Worm (Caenorhabditis elegans) whole organism, mixed stage, embryonic: Measurements from ENCODE around the gene C15H7.4.

Source experiments
- ceh-39 ChIP-seq: fragments of 150-350 bp; optimal IDR thresholded peaks from 2 replicates; lab custom pipeline; 2014; ENCODE audit warnings: missing biosample characterization, missing genetic modification characterization
- ces-1 ChIP-seq: fragments of 150-350 bp; optimal IDR thresholded peaks from 2 replicates; lab custom pipeline; 2014; ENCODE audit warnings: missing biosample characterization, missing genetic modification reagents, missing genetic modification characterization
- elt-3 ChIP-seq: fragments of 150-350 bp; optimal IDR thresholded peaks from 2 replicates; lab custom pipeline; 2014; ENCODE audit warnings: missing biosample characterization, missing genetic modification characterization
- mab-5 ChIP-seq: fragments of 150-350 bp; optimal IDR thresholded peaks from 2 replicates; lab custom pipeline; 2014; ENCODE audit warnings: missing biosample characterization, missing genetic modification characterization
- mep-1 ChIP-seq: fragments of 150-350 bp; optimal IDR thresholded peaks from 2 replicates; lab custom pipeline; 2017; ENCODE audit warnings: missing biosample characterization, missing genetic modification reagents, missing genetic modification characterization, inconsistent platforms
- nhr-2 ChIP-seq: fragments of 150-350 bp; optimal IDR thresholded peaks from 2 replicates; lab custom pipeline; 2014; ENCODE audit warnings: missing biosample characterization, missing genetic modification characterization
- nhr-237 ChIP-seq: fragments of 150-350 bp; optimal IDR thresholded peaks from 2 replicates; lab custom pipeline; 2014; ENCODE audit warnings: missing biosample characterization, missing genetic modification characterization
- nhr-28 ChIP-seq: fragments of 150-350 bp; optimal IDR thresholded peaks from 2 replicates; lab custom pipeline; 2014; ENCODE audit warnings: missing biosample characterization, missing genetic modification characterization
- snpc-4 ChIP-seq: fragments of 150-350 bp; optimal IDR thresholded peaks from 2 replicates; lab custom pipeline; 2014; ENCODE audit warnings: missing biosample characterization, missing genetic modification characterization
- unc-62 ChIP-seq: fragments of 150-350 bp; optimal IDR thresholded peaks from 2 replicates; lab custom pipeline; 2014; ENCODE audit warnings: missing biosample characterization, missing genetic modification reagents, missing genetic modification characterization
- ztf-11 ChIP-seq: fragments of 150-350 bp; optimal IDR thresholded peaks from 2 replicates; lab custom pipeline; 2014; ENCODE audit warnings: missing biosample characterization, missing genetic modification characterization

DNA sequence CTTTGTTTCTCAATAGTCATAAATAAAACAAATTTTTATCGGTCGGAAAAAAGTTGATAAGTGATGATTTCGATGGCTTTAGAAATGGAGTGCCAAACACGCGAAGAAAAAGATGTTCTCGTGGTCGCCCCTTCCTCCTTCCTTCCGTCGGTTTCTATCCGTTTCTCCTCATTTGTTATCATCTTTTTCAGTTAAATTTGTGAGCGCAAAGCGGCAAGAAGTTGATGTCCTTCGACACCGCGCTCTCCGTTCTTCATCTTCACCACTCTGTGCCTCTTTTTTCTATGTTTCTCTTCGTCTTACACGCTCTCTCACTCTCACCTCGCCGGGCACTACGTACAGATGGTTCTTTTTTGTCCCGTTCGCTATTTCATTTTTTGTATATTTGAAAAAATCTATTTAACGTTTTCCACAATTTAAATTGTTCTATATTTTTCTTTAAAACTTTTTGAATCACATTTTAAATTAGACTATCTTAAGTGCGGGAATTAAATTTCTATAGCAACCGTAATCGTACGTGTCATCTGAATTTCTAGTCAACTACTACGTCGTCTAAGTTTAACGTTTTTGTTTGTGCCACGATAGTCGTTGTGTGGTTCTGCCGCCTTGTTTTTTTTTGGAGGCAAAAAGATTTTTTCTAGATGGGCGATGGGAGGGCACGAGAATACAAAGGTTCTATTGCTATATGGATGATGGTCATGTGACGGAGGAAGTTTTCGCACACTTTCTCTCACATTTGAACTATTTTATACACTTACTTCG, 43.1 kb upstream of the C15H7.4 start:
- TF ChIP-seq ces-1 (GFP tag; lab: Kevin White, UChicago) (peak; percentile 22), ztf-11 (tag; lab: Kevin White, UChicago) (no peak), snpc-4 (no peak), nhr-28 (tag; lab: Kevin White, UChicago) (no peak), mep-1 (tag; lab: Kevin White, UChicago) (no peak), nhr-2 (tag; lab: Kevin White, UChicago) (no peak), nhr-237 (tag; lab: Kevin White, UChicago) (no peak), unc-62 (GFP tag; lab: Kevin White, UChicago) (peak; percentile 4), elt-3 (no peak), ceh-39 (tag; lab: Kevin White, UChicago) (no peak), mab-5 (tag; lab: Kevin White, UChicago) (no peak)
